Fruit fly (Drosophila melanogaster) Kc167 (cell line): ENCODE data around the gene CG9297.

Source experiments
- Myc ChIP-seq: fragments of >200 bp; optimal IDR thresholded peaks from 2 replicates; lab custom pipeline; 2017; ENCODE audit warnings: missing external identifiers
- h ChIP-seq: fragments of >200 bp; optimal IDR thresholded peaks from 3 replicates; lab custom pipeline; 2018; ENCODE audit warnings: missing external identifiers
- insv ChIP-seq: fragments of >200 bp; optimal IDR thresholded peaks from 3 replicates; lab custom pipeline; 2018; ENCODE audit warnings: missing external identifiers
- psq ChIP-seq: fragments of >200 bp; optimal IDR thresholded peaks from 2 replicates; lab custom pipeline; 2017; ENCODE audit warnings: missing external identifiers
- ttk ChIP-seq: sonication (Bioruptor generic); optimal IDR thresholded peaks from 2 replicates; lab custom pipeline; 2017; ENCODE audit warnings: missing external identifiers

- no peak for TF ChIP-seq insv (lab: Kevin White, UChicago)
- TF ChIP-seq Myc (lab: Kevin White, UChicago), result no peak
- TF ChIP-seq ttk, result no peak
- TF ChIP-seq h, result no peak
- no peak for TF ChIP-seq psq (lab: Kevin White, UChicago)
Observed at dm6 chr3R:13765456-13765855, 5.8 kb upstream of the CG9297 start, which contains the start of gene CG9312.
